Worm (Caenorhabditis elegans) whole organism, L2 larva: ENCODE measurements around the gene idpb-4.

Experiments used
- aly-2 ChIP-seq: fragments of 150-350 bp; optimal IDR thresholded peaks from 2 replicates; lab custom pipeline; 2014; ENCODE audit warnings: missing biosample characterization, missing genetic modification characterization
- blmp-1 ChIP-seq: sonication (generic microtip); optimal IDR thresholded peaks from 2 replicates; lab custom pipeline; 2017; ENCODE audit warnings: missing genetic modification characterization, mild to moderate bottlenecking, missing compliant biosample characterization, antibody characterized with exemption, moderate library complexity; ENCODE audit not compliant: insufficient read depth
- ceh-16 ChIP-seq: fragments of 150-350 bp; optimal IDR thresholded peaks from 2 replicates; lab custom pipeline; 2014; ENCODE audit warnings: missing biosample characterization, missing genetic modification characterization
- elt-1 ChIP-seq: fragments of 150-350 bp; optimal IDR thresholded peaks from 2 replicates; lab custom pipeline; 2014; ENCODE audit warnings: missing biosample characterization, missing genetic modification characterization
- mdl-1 ChIP-seq, 2 experiments: fragments of 150-350 bp in 1 of 2; sonication (generic microtip) in 1 of 2; optimal IDR thresholded peaks; 2 replicates each; lab custom pipeline; 2017; ENCODE audit warnings: missing biosample characterization in 2 of 2, missing genetic modification characterization in 2 of 2
- nhr-12 ChIP-seq: fragments of 150-350 bp; optimal IDR thresholded peaks from 2 replicates; lab custom pipeline; 2014; ENCODE audit warnings: missing biosample characterization, missing genetic modification characterization
- nhr-237 ChIP-seq: fragments of 150-350 bp; optimal IDR thresholded peaks from 2 replicates; lab custom pipeline; 2014; ENCODE audit warnings: missing biosample characterization, missing genetic modification characterization
- skn-1 ChIP-seq: sonication (generic microtip); optimal IDR thresholded peaks from 2 replicates; lab custom pipeline; 2017; ENCODE audit warnings: missing biosample characterization, missing genetic modification characterization
- sma-3 ChIP-seq: sonication (generic microtip); optimal IDR thresholded peaks from 2 replicates; lab custom pipeline; 2016; ENCODE audit warnings: missing genetic modification reagents, missing genetic modification characterization, missing compliant biosample characterization
- unc-62 ChIP-seq: fragments of 150-350 bp; optimal IDR thresholded peaks from 2 replicates; lab custom pipeline; 2014; ENCODE audit warnings: missing biosample characterization, missing genetic modification reagents, missing genetic modification characterization

- no peak for TF ChIP-seq blmp-1 (tag; lab: Kevin White, UChicago)
- no peak for TF ChIP-seq nhr-237 (tag; lab: Kevin White, UChicago)
- TF ChIP-seq sma-3: no peak
- TF ChIP-seq ceh-16: no peak
- TF ChIP-seq nhr-12 (tag; lab: Kevin White, UChicago): no peak
- no peak for TF ChIP-seq mdl-1 (tag; optimal IDR thresholded peaks at IDR 0.05; lab: Kevin White, UChicago)
- no peak for TF ChIP-seq aly-2
- TF ChIP-seq elt-1 (tag; lab: Kevin White, UChicago): no peak
- no peak for TF ChIP-seq skn-1 (tag; lab: Kevin White, UChicago)
- no peak for TF ChIP-seq unc-62
Measured at ce11 chrII:8761739-8762138, 24.4 kb upstream of the idpb-4 start.
